Fruit fly (Drosophila melanogaster) whole organism, pupa: ENCODE measurements around the gene mRpL30.

Experiments
- CG15710 ChIP-seq: fragments of 200-800 bp; sonication (Bioruptor generic); optimal IDR thresholded peaks from 2 replicates; lab custom pipeline; 2018; ENCODE audit warnings: missing biosample characterization, mild to moderate bottlenecking, missing genetic modification characterization, moderate library complexity
- CG34367 ChIP-seq: fragments of 200-800 bp; sonication (Bioruptor generic); optimal IDR thresholded peaks from 2 replicates; lab custom pipeline; 2018; ENCODE audit warnings: missing biosample characterization, mild to moderate bottlenecking, missing genetic modification characterization
- CG8159 ChIP-seq: fragments of 200-800 bp; sonication (Bioruptor generic); optimal IDR thresholded peaks from 3 replicates; lab custom pipeline; 2018; ENCODE audit warnings: missing biosample characterization, mild to moderate bottlenecking, missing genetic modification characterization, moderate library complexity
- CG9948 ChIP-seq: fragments of 200-800 bp; sonication (Bioruptor generic); optimal IDR thresholded peaks from 2 replicates; lab custom pipeline; 2018; ENCODE audit warnings: missing biosample characterization, mild to moderate bottlenecking, missing genetic modification characterization, moderate library complexity
- EcR ChIP-seq: fragments of 200-800 bp; sonication (Bioruptor generic); optimal IDR thresholded peaks from 3 replicates; lab custom pipeline; 2019; ENCODE audit warnings: missing biosample characterization, missing genetic modification characterization, mild to moderate bottlenecking, moderate library complexity, missing genetic modification reagents
- Snoo ChIP-seq: fragments of 200-800 bp; sonication (Bioruptor generic); optimal IDR thresholded peaks from 3 replicates; lab custom pipeline; 2017; ENCODE audit warnings: missing biosample characterization, mild to moderate bottlenecking, missing genetic modification characterization, inconsistent platforms
- gl ChIP-seq: fragments of 200-800 bp; sonication (Bioruptor generic); optimal IDR thresholded peaks from 2 replicates; lab custom pipeline; 2018; ENCODE audit warnings: missing biosample characterization, mild to moderate bottlenecking, missing genetic modification characterization

- no peak for TF ChIP-seq CG8159 (tag; lab: Kevin White, UChicago)
- TF ChIP-seq EcR = no peak
- no peak for TF ChIP-seq CG34367 (tag; lab: Kevin White, UChicago)
- TF ChIP-seq Snoo (tag; lab: Kevin White, UChicago) = no peak
- no peak for TF ChIP-seq CG9948
- TF ChIP-seq CG15710 (tag; lab: Kevin White, UChicago) = no peak
- no peak for TF ChIP-seq gl (tag; lab: Kevin White, UChicago)
Observed at dm6 chrX:4630836-4631235, 16.8 kb upstream of the mRpL30 start, which contains the start of gene Alms1b.
